Worm (Caenorhabditis elegans) whole organism, L2 larva: Measurements from ENCODE around the gene pyr-1.

ENCODE experiments used
- C34F6.9 ChIP-seq: fragments of 150-350 bp; optimal IDR thresholded peaks from 2 replicates; lab custom pipeline; 2014; ENCODE audit warnings: missing biosample characterization, missing genetic modification characterization
- F13H6.1 ChIP-seq: sonication (generic microtip); optimal IDR thresholded peaks from 2 replicates; lab custom pipeline; 2016; ENCODE audit warnings: missing genetic modification characterization, missing compliant biosample characterization
- R02D3.7 ChIP-seq: fragments of 150-350 bp; optimal IDR thresholded peaks from 2 replicates; lab custom pipeline; 2014; ENCODE audit warnings: missing biosample characterization, missing genetic modification characterization
- Y55F3AM.14 ChIP-seq: fragments of 200-800 bp; sonication (Bioruptor generic); optimal IDR thresholded peaks from 2 replicates; lab custom pipeline; 2018; ENCODE audit warnings: mild to moderate bottlenecking, missing genetic modification characterization, missing compliant biosample characterization
- aly-2 ChIP-seq: fragments of 150-350 bp; optimal IDR thresholded peaks from 2 replicates; lab custom pipeline; 2014; ENCODE audit warnings: missing biosample characterization, missing genetic modification characterization
- ama-1 ChIP-seq: fragments of 150-350 bp; optimal IDR thresholded peaks from 2 replicates; lab custom pipeline; 2018; ENCODE audit warnings: inconsistent platforms
- blmp-1 ChIP-seq: sonication (generic microtip); optimal IDR thresholded peaks from 2 replicates; lab custom pipeline; 2017; ENCODE audit warnings: missing genetic modification characterization, mild to moderate bottlenecking, missing compliant biosample characterization, antibody characterized with exemption, moderate library complexity; ENCODE audit not compliant: insufficient read depth
- ceh-16 ChIP-seq: fragments of 150-350 bp; optimal IDR thresholded peaks from 2 replicates; lab custom pipeline; 2014; ENCODE audit warnings: missing biosample characterization, missing genetic modification characterization
- ceh-82 ChIP-seq: fragments of 150-350 bp; optimal IDR thresholded peaks from 2 replicates; lab custom pipeline; 2014; ENCODE audit warnings: missing biosample characterization, missing genetic modification characterization
- crh-2 ChIP-seq: sonication (generic microtip); optimal IDR thresholded peaks from 2 replicates; lab custom pipeline; 2017; ENCODE audit warnings: missing biosample characterization, missing genetic modification characterization
- dmd-4 ChIP-seq: sonication (generic microtip); optimal IDR thresholded peaks from 2 replicates; lab custom pipeline; 2017; ENCODE audit warnings: missing biosample characterization, missing genetic modification characterization
- egl-27 ChIP-seq: sonication (generic microtip); optimal IDR thresholded peaks from 3 replicates; lab custom pipeline; 2017; ENCODE audit warnings: missing biosample characterization, missing genetic modification reagents, missing genetic modification characterization
- elt-1 ChIP-seq: fragments of 150-350 bp; optimal IDR thresholded peaks from 2 replicates; lab custom pipeline; 2014; ENCODE audit warnings: missing biosample characterization, missing genetic modification characterization
- elt-3 ChIP-seq: sonication (generic microtip); optimal IDR thresholded peaks from 2 replicates; lab custom pipeline; 2017; ENCODE audit warnings: missing biosample characterization, missing genetic modification characterization
- fos-1 ChIP-seq: fragments of 150-350 bp; optimal IDR thresholded peaks from 2 replicates; lab custom pipeline; 2014; ENCODE audit warnings: missing biosample characterization, missing genetic modification characterization
- gmeb-1 ChIP-seq: fragments of 150-350 bp; optimal IDR thresholded peaks from 2 replicates; lab custom pipeline; 2014; ENCODE audit warnings: missing biosample characterization, missing genetic modification characterization
- lin-11 ChIP-seq: fragments of 150-350 bp; sonication (generic microtip); optimal IDR thresholded peaks from 2 replicates; lab custom pipeline; 2014; ENCODE audit warnings: missing biosample characterization, missing genetic modification characterization, inconsistent platforms, mixed read lengths
- lin-13 ChIP-seq: fragments of 150-350 bp; optimal IDR thresholded peaks from 2 replicates; lab custom pipeline; 2014; ENCODE audit warnings: missing biosample characterization, missing genetic modification reagents, missing genetic modification characterization
- lin-39 ChIP-seq: fragments of 150-350 bp; optimal IDR thresholded peaks from 2 replicates; lab custom pipeline; 2014; ENCODE audit warnings: missing biosample characterization, missing genetic modification reagents, missing genetic modification characterization
- lsy-2 ChIP-seq, 2 experiments: fragments of 150-350 bp in 1 of 2; sonication (generic microtip) in 1 of 2; optimal IDR thresholded peaks; 2 replicates each; lab custom pipeline; 2014 to 2017; ENCODE audit warnings: missing biosample characterization in 2 of 2, missing genetic modification characterization in 2 of 2
- mab-5 ChIP-seq: fragments of 150-350 bp; optimal IDR thresholded peaks from 2 replicates; lab custom pipeline; 2014; ENCODE audit warnings: missing biosample characterization, missing genetic modification characterization
- nhr-11 ChIP-seq: fragments of 150-350 bp; optimal IDR thresholded peaks from 2 replicates; lab custom pipeline; 2014; ENCODE audit warnings: missing biosample characterization, missing genetic modification characterization
- nhr-12 ChIP-seq: fragments of 150-350 bp; optimal IDR thresholded peaks from 2 replicates; lab custom pipeline; 2014; ENCODE audit warnings: missing biosample characterization, missing genetic modification characterization
- nhr-129 ChIP-seq: fragments of 150-350 bp; optimal IDR thresholded peaks from 2 replicates; lab custom pipeline; 2014; ENCODE audit warnings: missing biosample characterization, missing genetic modification characterization
- nhr-23 ChIP-seq: fragments of 150-350 bp; optimal IDR thresholded peaks from 2 replicates; lab custom pipeline; 2014; ENCODE audit warnings: missing biosample characterization, missing genetic modification reagents, missing genetic modification characterization
- nhr-237 ChIP-seq: fragments of 150-350 bp; optimal IDR thresholded peaks from 2 replicates; lab custom pipeline; 2014; ENCODE audit warnings: missing biosample characterization, missing genetic modification characterization
- nhr-77 ChIP-seq: fragments of 150-350 bp; optimal IDR thresholded peaks from 2 replicates; lab custom pipeline; 2014; ENCODE audit warnings: missing biosample characterization, missing genetic modification characterization
- peb-1 ChIP-seq: fragments of 150-350 bp; optimal IDR thresholded peaks from 2 replicates; lab custom pipeline; 2014; ENCODE audit warnings: missing biosample characterization, missing genetic modification characterization
- sem-4 ChIP-seq: fragments of 150-350 bp; optimal IDR thresholded peaks from 2 replicates; lab custom pipeline; 2014; ENCODE audit warnings: missing biosample characterization, missing genetic modification reagents, missing genetic modification characterization
- skn-1 ChIP-seq: sonication (generic microtip); optimal IDR thresholded peaks from 2 replicates; lab custom pipeline; 2017; ENCODE audit warnings: missing biosample characterization, missing genetic modification characterization
- sma-9 ChIP-seq, 2 experiments: fragments of 150-350 bp in 1 of 2; sonication (generic microtip) in 1 of 2; optimal IDR thresholded peaks; 2 replicates each; lab custom pipeline; 2014 to 2016; ENCODE audit warnings: missing genetic modification characterization in 2 of 2, mild to moderate bottlenecking in 1 of 2, missing biosample characterization in 1 of 2, missing compliant biosample characterization in 1 of 2, missing genetic modification reagents in 1 of 2, moderate library complexity in 1 of 2
- unc-55 ChIP-seq: fragments of 150-350 bp; sonication (generic microtip); optimal IDR thresholded peaks from 3 replicates; lab custom pipeline; 2014; ENCODE audit warnings: missing biosample characterization, missing genetic modification reagents, missing genetic modification characterization
- unc-62 ChIP-seq: fragments of 150-350 bp; optimal IDR thresholded peaks from 2 replicates; lab custom pipeline; 2014; ENCODE audit warnings: missing biosample characterization, missing genetic modification reagents, missing genetic modification characterization
- ztf-4 ChIP-seq: fragments of 150-350 bp; optimal IDR thresholded peaks from 2 replicates; lab custom pipeline; 2014; ENCODE audit warnings: missing biosample characterization, missing genetic modification characterization

The pyr-1 gene

ce11 chrII:8698828-8699227, 47.9 kb downstream of the pyr-1 start, which contains the start of gene chdh-1:
chdh-1 (minus strand) TSS chrII:8698928.
- TF ChIP-seq unc-62 = no peak
- no peak for TF ChIP-seq R02D3.7 (tag; lab: Kevin White, UChicago)
- no peak for TF ChIP-seq elt-3
- no peak for TF ChIP-seq nhr-77 (tag; lab: Kevin White, UChicago)
- TF ChIP-seq egl-27 (tag; lab: Kevin White, UChicago) = no peak
- no peak for TF ChIP-seq blmp-1 (tag; lab: Kevin White, UChicago)
- no peak for TF ChIP-seq skn-1 (tag; lab: Kevin White, UChicago)
- no peak for TF ChIP-seq ama-1 (lab: Kevin White, UChicago)
- no peak for TF ChIP-seq lin-11 (tag; lab: Kevin White, UChicago)
- TF ChIP-seq nhr-12 (tag; lab: Kevin White, UChicago) = no peak
- TF ChIP-seq nhr-11 = no peak
- TF ChIP-seq C34F6.9 (tag; lab: Kevin White, UChicago) = no peak

ce11 chrII:8701059-8701458, 50.1 kb downstream of the pyr-1 start:
- no peak for TF ChIP-seq lin-13 (GFP tag; lab: Kevin White, UChicago)
- no peak for TF ChIP-seq nhr-237
- TF ChIP-seq mab-5 (tag; lab: Kevin White, UChicago) = no peak
- TF ChIP-seq lsy-2 (tag; optimal IDR thresholded peaks at IDR 0.05; lab: Kevin White, UChicago) = peak in 1 of 2 experiments; percentile 86
- no peak for TF ChIP-seq peb-1 (tag; lab: Kevin White, UChicago)
- TF ChIP-seq ceh-82 (tag; lab: Kevin White, UChicago) = no peak

ce11 chrII:8701619-8702350, 50.9 kb downstream of the pyr-1 start, which contains the start of gene sphk-1:
sphk-1 (minus strand) TSS chrII:8701669.
- TF ChIP-seq fos-1 (no peak), Y55F3AM.14 (GFP tag; lab: Kevin White, UChicago) (no peak)

- TF ChIP-seq R02D3.7 (tag; lab: Kevin White, UChicago) (no peak), unc-55 (GFP tag; lab: Kevin White, UChicago) (no peak), lin-11 (tag; lab: Kevin White, UChicago) (no peak), gmeb-1 (tag; lab: Kevin White, UChicago) (no peak), ztf-4 (tag; lab: Kevin White, UChicago) (no peak), elt-1 (tag; lab: Kevin White, UChicago) (no peak), ceh-16 (tag; lab: Kevin White, UChicago) (no peak), aly-2 (tag; lab: Kevin White, UChicago) (no peak), egl-27 (tag; lab: Kevin White, UChicago) (no peak), nhr-23 (tag; lab: Kevin White, UChicago) (no peak), dmd-4 (no peak), lin-13 (GFP tag; lab: Kevin White, UChicago) (no peak), nhr-237 (no peak)
- TF ChIP-seq, all 48 proteins: peak for 0
Measured at ce11 chrII:8703729-8704128, 52.8 kb downstream of the pyr-1 start, which contains the start of gene ceh-7. ceh-7 (minus strand) TSS chrII:8703829.

- TF ChIP-seq F13H6.1 (tag; lab: Kevin White, UChicago) (no peak), fos-1 (peak; percentile 51)
Measured at ce11 chrII:8704413-8704874, 53.5 kb downstream of the pyr-1 start, which contains the start of gene prx-5. prx-5 (plus strand) TSS chrII:8704824.

- peak; percentile 13 for TF ChIP-seq unc-62
- TF ChIP-seq blmp-1 (tag; lab: Kevin White, UChicago) = no peak
- peak; percentile 55 for TF ChIP-seq F13H6.1 (tag; lab: Kevin White, UChicago)
- no peak for TF ChIP-seq lin-11 (tag; lab: Kevin White, UChicago)
- no peak for TF ChIP-seq unc-55 (GFP tag; lab: Kevin White, UChicago)
- no peak for TF ChIP-seq crh-2 (tag; lab: Kevin White, UChicago)
- peak; percentile 20 for TF ChIP-seq mab-5 (tag; lab: Kevin White, UChicago)
- TF ChIP-seq C34F6.9 (tag; lab: Kevin White, UChicago) = peak; percentile 19
- no peak for TF ChIP-seq lin-39 (tag; lab: Kevin White, UChicago)
- TF ChIP-seq lsy-2 (tag; optimal IDR thresholded peaks at IDR 0.05; lab: Kevin White, UChicago) = peak in 1 of 2 experiments; percentile 63
- TF ChIP-seq sem-4 (tag; lab: Kevin White, UChicago) = peak; percentile 6
- peak; percentile 38 for TF ChIP-seq nhr-129 (tag; lab: Kevin White, UChicago)
- peak; percentile 64 for TF ChIP-seq sma-9 (GFP tag; optimal IDR thresholded peaks at IDR 0.05; lab: Kevin White, UChicago)
- no peak for TF ChIP-seq sma-9 (tag; optimal IDR thresholded peaks at IDR 0.05; lab: Kevin White, UChicago)
Measured at ce11 chrII:8707024-8707423, 56.1 kb downstream of the pyr-1 start, which contains the start of gene cup-16. cup-16 (plus strand) TSS chrII:8707155.
